Fruit fly (Drosophila melanogaster) ovary, adult (tissue): Measurements from ENCODE around the gene CG11837.
A peak's percentile ranks its signal among the peaks of the same experiment; 100 is the strongest.

Experiments
- CG17801 ChIP-seq: fragments of 200-800 bp; optimal IDR thresholded peaks from 2 replicates; lab custom pipeline; 2019; ENCODE audit warnings: missing biosample characterization, mild to moderate bottlenecking, missing genetic modification characterization, moderate library complexity; ENCODE audit not compliant: partially characterized antibody

Gene CG11837

DNA sequence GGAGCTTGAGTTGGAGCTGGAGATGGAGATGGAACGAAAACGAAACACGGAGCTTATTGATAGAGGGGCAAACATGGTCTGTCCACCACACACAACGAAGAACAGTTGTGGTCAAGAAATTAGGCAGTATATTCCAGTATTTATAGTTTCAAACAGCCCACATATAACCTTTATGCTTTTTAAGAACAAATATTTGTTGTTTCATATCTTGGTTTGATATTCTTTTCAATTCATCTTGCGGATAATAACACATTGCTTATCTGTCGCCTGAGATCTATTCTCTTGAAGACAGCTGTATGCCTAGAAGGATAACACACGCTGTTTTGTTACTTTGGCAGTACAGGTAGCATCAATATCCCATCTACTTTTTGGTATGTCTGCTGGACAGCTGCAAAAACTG is 23.5 kb downstream of the CG11837 start:
- no peak for TF ChIP-seq CG17801 (GFP tag; lab: Kevin White, UChicago)

DNA sequence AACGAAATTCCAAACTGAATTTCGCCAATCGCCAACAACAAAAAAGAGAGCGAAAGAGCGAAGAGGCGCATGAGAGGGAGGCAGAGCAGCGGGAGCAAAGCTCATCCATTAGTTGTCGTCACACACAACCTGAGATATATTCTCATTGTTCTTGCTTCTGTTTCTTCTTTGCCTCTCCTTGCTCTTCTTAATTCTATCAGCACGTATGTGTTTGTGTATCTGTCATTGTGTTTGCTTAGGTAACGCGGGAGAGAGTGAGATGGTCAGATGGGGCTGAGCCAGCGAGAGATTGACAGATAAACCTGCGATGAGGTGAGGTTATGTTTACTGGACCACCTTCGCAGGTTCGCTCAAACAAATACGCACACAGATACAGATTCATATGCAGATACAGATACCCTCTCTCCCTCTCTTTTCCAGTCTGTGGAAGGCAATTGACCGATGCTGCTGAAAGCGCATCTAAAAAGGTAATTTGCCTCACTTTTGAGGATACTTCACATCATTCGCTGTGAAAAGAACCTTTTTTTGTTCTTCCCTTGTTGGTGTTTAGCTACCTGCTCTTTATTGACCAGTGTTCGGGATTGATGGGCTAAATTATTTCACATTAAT is 24.8 kb downstream of the CG11837 start:
- peak; percentile 9 for TF ChIP-seq CG17801 (GFP tag; lab: Kevin White, UChicago)

dm6 chr3R:29075631-29076398 is 26.5 kb downstream of the CG11837 start:
- TF ChIP-seq CG17801 (GFP tag; lab: Kevin White, UChicago), result no peak

DNA sequence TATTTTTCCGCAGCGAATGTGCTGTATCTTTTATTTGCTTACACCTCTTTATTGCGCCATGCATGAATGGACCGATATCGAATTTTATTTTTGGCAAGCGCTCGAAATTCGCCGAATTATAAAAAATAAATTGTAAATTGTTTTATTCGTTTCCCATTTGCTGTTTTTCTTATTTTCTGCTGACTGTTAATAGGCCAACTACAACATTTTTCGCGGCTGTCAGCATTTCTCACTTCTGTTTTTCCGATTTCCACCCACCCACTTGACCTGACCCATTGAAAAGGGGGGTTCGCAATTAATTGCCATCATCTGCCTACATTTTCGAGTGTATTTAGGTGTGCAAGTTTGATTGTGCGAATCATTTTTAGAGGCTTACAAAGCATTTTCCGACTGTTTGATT is 27.3 kb downstream of the CG11837 start:
- TF ChIP-seq CG17801 (GFP tag; lab: Kevin White, UChicago), result peak; percentile 7

DNA sequence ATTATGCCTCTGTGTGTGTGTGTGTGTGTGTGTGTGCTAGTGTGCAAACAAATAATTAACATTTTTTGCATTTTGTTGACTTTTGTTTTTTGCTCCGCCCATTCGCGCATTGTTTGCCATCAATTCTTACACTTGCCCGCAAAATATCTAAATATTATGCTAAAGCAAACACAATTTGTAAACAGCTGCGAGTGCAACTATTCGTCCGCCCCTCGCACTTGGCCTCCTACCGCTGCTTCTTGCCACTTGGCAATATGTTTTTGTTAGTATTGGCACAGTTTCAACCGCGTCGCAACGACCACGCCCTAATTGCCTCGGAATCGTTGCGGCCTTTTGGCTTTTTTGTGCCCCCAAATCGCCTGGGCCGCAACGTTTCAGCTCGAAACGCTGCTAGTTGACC is 28.3 kb downstream of the CG11837 start:
- TF ChIP-seq CG17801 (GFP tag; lab: Kevin White, UChicago), result no peak

- no peak for TF ChIP-seq CG17801 (GFP tag; lab: Kevin White, UChicago)
Measured at dm6 chr3R:29082034-29082433, 32.7 kb downstream of the CG11837 start.

DNA sequence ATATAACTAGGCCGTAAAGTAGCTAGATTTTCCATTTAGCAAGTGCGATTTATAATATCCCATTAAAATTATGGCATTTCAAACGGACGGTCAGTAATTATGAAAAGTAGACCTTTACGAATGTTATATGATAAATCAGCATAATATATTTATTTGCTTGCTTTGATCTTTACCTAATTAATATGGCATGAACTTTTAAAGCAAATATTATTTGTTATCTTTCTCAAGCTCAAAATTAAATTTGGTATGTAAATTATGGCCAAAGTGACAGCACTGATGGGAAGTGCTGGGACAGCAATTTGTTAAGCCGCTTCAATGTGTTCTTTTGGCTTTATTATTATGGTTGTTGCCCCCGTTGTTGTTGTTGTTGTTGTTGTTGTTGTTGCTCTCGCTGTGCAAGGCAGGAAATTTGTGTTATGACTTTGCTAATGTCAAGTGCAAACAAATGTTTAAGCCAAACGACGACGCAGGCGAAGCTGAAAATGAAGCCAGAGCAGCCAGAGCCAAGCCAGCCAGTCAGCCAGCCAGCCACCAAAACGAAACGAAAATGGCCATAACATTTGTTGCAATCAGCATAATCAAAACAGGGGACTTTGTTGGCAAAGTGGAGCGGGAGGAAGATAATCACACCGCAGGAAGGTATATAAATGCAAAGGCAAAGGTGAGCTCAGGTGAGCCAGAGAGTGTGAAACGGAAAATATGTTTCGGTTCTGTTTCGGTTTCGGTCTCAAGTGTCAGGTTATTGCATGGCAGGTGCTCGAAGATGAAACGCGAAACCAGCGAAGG is 33.4 kb downstream of the CG11837 start:
- no peak for TF ChIP-seq CG17801 (GFP tag; lab: Kevin White, UChicago)

- TF ChIP-seq CG17801 (GFP tag; lab: Kevin White, UChicago), result no peak
Measured at dm6 chr3R:29083459-29084457, 34.5 kb downstream of the CG11837 start.

DNA sequence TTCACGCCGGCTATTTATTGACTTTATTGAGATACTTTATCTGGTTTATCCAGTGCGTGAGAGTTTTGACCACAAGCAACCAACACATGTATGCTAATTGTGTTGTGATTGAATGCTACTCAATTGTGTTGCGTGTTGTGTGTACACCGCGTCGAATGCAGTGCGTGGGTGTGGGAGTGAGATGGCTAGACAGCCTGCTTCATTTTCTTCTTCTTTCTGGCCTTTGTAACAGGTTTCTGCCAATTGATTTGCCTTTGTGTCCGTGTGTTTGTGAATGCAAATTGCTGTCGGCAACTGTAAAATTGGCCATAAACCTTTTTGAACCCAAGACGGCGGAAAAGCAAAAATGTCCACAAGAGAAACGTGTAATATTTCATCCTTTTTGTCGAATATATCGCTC is 37.6 kb downstream of the CG11837 start:
- no peak for TF ChIP-seq CG17801 (GFP tag; lab: Kevin White, UChicago)

DNA sequence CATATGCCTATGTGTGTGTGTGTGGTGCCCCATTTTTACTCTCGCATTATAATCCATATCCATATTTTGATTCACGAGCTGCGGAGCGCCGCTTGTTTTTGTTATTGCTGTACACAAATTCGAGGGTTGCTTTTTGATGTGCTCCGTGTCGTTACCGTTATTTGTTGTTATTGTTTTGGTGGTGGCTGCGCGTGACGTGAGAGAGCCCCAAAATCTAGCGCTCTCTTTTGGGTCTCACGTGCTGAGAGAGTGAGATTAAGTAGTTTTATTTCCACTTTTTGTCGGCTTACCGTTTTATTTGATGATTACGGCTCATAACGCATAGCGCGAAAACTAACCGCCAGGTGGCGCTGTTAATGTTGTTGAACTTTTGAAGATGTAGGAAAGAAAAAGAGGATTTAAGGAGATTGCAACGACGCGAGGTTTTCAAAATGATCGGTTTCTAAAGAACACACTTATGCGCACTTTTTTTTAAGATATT is 38.0 kb downstream of the CG11837 start:
- TF ChIP-seq CG17801 (GFP tag; lab: Kevin White, UChicago), result no peak

dm6 chr3R:29087926-29088487 is 38.7 kb downstream of the CG11837 start:
- no peak for TF ChIP-seq CG17801 (GFP tag; lab: Kevin White, UChicago)

DNA sequence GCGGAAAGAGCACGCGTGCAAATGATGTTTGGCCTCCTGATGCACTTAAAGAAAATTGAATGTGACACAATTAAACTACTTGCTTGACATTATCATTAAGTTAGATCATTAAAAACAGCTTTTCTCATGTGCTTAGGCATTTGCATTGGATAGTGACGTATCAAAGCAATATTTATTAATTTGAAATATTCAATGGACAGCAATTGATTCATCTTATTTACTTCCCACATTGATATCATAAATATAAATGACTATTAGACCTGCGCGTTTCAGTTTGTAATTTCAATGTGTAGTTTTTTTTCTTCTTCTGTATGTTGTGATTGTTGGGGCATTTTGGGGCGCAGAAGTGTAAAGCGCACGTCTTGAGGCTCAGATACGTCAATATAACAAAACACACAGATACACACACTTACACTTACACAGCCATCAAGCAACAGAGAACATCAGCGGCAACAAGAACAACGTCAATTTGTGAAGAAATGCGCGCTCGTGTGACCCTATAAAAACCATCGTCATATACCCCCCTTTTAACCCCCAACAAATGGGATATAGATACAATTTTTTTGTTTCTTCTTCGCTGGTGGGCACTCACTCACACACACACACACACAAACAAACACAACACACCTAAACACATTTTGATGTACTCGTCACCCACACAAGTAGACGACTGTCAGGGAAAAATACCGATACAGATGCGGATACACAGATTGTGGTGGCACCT is 39.8 kb downstream of the CG11837 start:
- TF ChIP-seq CG17801 (GFP tag; lab: Kevin White, UChicago), result no peak

- TF ChIP-seq CG17801 (GFP tag; lab: Kevin White, UChicago), result no peak
Measured at dm6 chr3R:29089662-29090007, 40.3 kb downstream of the CG11837 start.
